Worm (Caenorhabditis elegans) whole organism, midembryonic: ENCODE measurements around the gene ZK809.5.

Experiments used
- T22C8.4 ChIP-seq: fragments of 200-800 bp; sonication (Bioruptor generic); IDR thresholded peaks from 2 replicates; pipeline ENCODE4 v1.3.6; 2022; ENCODE audit warnings: missing genetic modification characterization, missing compliant biosample characterization
- cog-1 ChIP-seq: sonication (generic microtip); optimal IDR thresholded peaks from 2 replicates; lab custom pipeline; 2016; ENCODE audit warnings: missing genetic modification characterization, missing compliant biosample characterization
- flt-1 ChIP-seq: fragments of 200-800 bp; sonication (Bioruptor generic); IDR thresholded peaks from 2 replicates; pipeline ENCODE4 v1.3.6; 2022; ENCODE audit warnings: missing genetic modification characterization, missing compliant biosample characterization
- klf-2 ChIP-seq: fragments of 200-800 bp; sonication (Bioruptor generic); conservative IDR thresholded peaks from 2 replicates; pipeline ENCODE4 v1.3.6; 2022; ENCODE audit warnings: missing genetic modification reagents, missing genetic modification characterization, missing compliant biosample characterization
- med-1 ChIP-seq: sonication (generic microtip); optimal IDR thresholded peaks from 2 replicates; lab custom pipeline; 2017; ENCODE audit warnings: missing genetic modification characterization, mild to moderate bottlenecking, missing compliant biosample characterization, antibody characterized with exemption, missing genetic modification reagents; ENCODE audit not compliant: insufficient read depth
- ref-1 ChIP-seq: fragments of 200-800 bp; sonication (Bioruptor generic); conservative IDR thresholded peaks from 2 replicates; pipeline ENCODE4 v1.3.6; 2022; ENCODE audit warnings: missing genetic modification reagents, missing genetic modification characterization, missing compliant biosample characterization
- tab-1 ChIP-seq: fragments of 200-800 bp; sonication (Bioruptor generic); IDR thresholded peaks from 2 replicates; pipeline ENCODE4 v1.3.6; 2022; ENCODE audit warnings: missing genetic modification characterization, missing compliant biosample characterization
- ztf-23 ChIP-seq: fragments of 200-800 bp; sonication (Bioruptor generic); IDR thresholded peaks from 2 replicates; pipeline ENCODE4 v1.3.6; 2022; ENCODE audit warnings: missing genetic modification reagents, missing genetic modification characterization, missing compliant biosample characterization
- ztf-29 ChIP-seq: fragments of 200-800 bp; sonication (Bioruptor generic); IDR thresholded peaks from 2 replicates; pipeline ENCODE4 v1.3.6; 2022; ENCODE audit warnings: missing genetic modification reagents, missing genetic modification characterization, missing compliant biosample characterization

Gene ZK809.5

DNA sequence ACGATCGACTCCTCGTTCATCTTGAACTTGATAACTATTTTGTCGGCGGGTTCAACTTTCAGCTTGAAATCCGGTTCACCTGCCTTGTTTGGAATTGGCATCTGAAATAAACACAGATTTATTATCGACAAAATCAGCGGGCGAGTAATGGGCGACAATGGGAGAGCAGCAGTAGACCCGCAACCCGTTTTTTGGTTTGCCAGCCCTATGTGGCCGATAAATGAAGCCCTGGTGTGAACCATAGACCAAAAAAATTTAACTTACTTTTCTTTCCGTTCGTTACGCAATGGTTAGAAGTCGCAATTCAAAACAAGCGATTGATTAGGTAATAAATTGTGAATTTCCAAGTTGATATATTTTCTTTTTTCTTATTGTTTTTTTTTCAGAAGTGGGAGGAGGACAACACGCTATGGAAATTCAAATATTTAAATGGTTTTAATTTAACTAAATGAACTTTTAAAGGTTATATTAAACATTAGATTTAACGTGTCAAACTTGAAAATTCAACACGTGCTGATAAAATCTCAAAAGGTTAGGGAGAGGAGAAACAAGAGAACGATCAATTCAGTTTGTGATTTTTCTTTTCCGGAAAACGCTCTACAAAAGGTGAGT is 47.3 kb downstream of the ZK809.5 start, which contains the start of the genes T22B3.3 and alg-3:
T22B3.3 (minus strand) TSS at position 101 of the 612 bp plus-strand sequence.
alg-3 (plus strand) TSS at position 562 of the 612 bp plus-strand sequence.
- TF ChIP-seq cog-1 (tag; lab: Kevin White, UChicago) (no peak), med-1 (GFP tag; lab: Kevin White, UChicago) (no peak), flt-1 (GFP tag; lab: Robert Waterston, UW) (no peak), tab-1 (GFP tag; lab: Robert Waterston, UW) (no peak), T22C8.4 (GFP tag; lab: Robert Waterston, UW) (no peak), ztf-23 (GFP tag; lab: Robert Waterston, UW) (no peak), klf-2 (no peak), ref-1 (GFP tag; lab: Robert Waterston, UW) (no peak), ztf-29 (GFP tag; lab: Robert Waterston, UW) (no peak)
